Worm (Caenorhabditis elegans) whole organism, L4/young adult: ENCODE data around the gene cutl-3.

Experiments used
- W03F9.2 ChIP-seq: fragments of 150-350 bp; optimal IDR thresholded peaks from 2 replicates; lab custom pipeline; 2014; ENCODE audit warnings: missing biosample characterization, missing genetic modification characterization
- dao-5 ChIP-seq: sonication (generic microtip); optimal IDR thresholded peaks from 2 replicates; lab custom pipeline; 2016; ENCODE audit warnings: missing genotype, missing genetic modification characterization, moderate library complexity, missing compliant biosample characterization
- him-1 ChIP-seq: sonication (generic microtip); optimal IDR thresholded peaks from 2 replicates; lab custom pipeline; 2016; ENCODE audit warnings: missing genotype, missing genetic modification reagents, missing genetic modification characterization, missing compliant biosample characterization

cutl-3 gene

ce11 chrX:14957176-14957575 lies 41.8 kb downstream of the cutl-3 start:
- no peak for TF ChIP-seq W03F9.2 (tag; lab: Kevin White, UChicago)
- TF ChIP-seq dao-5, result no peak
- TF ChIP-seq him-1, result no peak

DNA sequence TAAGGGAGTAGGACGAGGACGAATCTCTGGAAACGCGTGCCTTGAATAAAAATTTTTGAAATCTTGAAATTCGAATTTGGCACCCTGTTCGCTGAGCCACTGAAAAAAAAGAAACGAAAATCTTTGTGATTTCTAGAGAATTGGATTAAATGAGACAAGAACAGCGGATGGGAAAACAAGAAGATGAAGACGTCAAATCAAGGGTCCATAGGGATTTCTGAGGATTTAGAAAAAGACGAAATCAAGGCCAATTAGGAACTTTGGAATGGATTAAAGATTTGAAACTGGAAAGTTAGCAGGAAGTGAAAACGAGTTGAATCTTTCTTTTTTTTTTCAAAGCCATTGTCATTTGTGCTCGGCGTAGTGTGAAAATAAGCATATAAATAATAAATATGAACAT lies 44.5 kb downstream of the cutl-3 start, which contains the start of gene pag-3:
pag-3 (minus strand) TSS at position 101 of the 400 bp plus-strand sequence.
- TF ChIP-seq W03F9.2 (tag; lab: Kevin White, UChicago), result no peak
- no peak for TF ChIP-seq dao-5
- no peak for TF ChIP-seq him-1

DNA sequence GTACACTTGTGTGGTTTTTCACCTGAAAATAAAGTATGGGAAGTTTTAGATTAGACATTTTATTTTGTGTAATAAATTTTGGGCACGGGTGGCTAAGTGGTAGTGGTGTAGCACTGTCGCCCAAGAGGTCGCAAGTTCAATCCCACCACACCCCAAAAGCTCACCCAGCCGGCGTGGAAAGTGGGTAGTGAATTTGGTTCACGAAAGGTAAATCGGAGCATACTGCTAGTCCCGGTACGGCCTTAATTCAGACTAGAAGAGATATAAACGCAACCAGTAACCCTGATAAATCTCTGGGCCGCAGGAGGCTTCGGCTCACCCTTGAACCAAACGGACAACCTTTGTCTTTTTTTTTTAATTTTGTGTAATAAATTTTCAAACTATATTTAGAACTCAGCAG lies 47.2 kb downstream of the cutl-3 start:
- TF ChIP-seq W03F9.2 (tag; lab: Kevin White, UChicago), result no peak
- no peak for TF ChIP-seq dao-5
- TF ChIP-seq him-1, result no peak

ce11 chrX:14947355-14947668 lies 51.7 kb downstream of the cutl-3 start:
- TF ChIP-seq W03F9.2 (tag; lab: Kevin White, UChicago) (no peak), him-1 (no peak), dao-5 (no peak)

DNA sequence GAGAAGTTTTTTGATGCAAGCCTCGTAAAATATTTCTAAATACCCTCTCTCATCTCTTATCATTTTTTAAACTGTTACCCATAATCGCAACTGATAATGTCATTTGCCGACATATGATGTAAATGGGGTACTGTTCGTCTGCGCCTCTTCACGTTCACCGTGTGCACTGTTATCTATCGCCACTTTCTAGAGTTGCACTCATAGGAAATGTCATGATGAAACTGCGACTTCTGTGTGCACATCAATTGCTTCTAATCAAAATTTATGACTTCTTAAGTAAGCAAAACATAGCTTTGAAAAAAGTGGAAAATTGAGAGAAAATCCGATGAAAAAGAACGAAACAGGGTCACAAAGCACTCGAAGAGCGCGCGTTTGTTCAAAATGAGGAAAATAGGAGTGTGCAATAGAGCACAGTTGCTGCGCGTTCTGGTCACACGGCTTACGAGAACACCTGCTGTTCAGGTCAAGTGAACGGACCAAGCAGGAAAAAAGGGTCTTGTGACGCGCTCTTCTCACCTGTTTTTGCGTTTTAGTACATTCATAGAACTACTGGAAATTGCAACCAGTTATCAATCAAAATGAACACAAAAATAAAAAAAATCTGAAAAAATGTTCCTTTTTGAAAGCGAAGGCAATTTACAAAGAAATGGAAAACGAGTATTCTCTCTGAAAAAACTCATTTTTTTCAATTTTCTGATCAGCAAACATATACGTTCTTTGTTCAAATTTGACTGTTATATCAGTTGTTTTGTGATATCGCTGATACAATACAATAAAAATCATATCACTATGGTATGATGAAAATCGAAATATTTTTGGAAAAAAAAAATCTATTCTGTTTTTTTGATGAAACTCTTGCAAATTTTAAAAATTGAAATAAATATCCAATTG lies 52.3 kb downstream of the cutl-3 start:
- TF ChIP-seq W03F9.2 (tag; lab: Kevin White, UChicago) (no peak), him-1 (no peak), dao-5 (no peak)

DNA sequence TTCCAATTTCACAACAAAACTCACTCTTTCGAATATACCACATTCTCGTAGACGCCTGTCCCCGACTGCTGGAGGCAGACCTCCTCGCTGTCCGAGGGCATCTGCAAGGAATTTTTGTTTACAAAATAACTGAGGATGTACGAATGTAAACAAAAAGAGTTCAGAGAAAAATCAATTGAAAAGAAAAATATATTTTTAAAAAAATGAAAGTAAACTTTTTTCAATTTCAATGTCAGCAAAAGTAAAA lies 52.9 kb downstream of the cutl-3 start, which contains the start of gene mrp-5:
mrp-5 (minus strand) TSS at position 101 of the 247 bp plus-strand sequence.
- TF ChIP-seq W03F9.2 (tag; lab: Kevin White, UChicago) (no peak), dao-5 (no peak), him-1 (no peak)
